Worm (Caenorhabditis elegans) whole organism, early embryonic: ENCODE results near the gene R02E12.12.

Experiments
- B0310.2 ChIP-seq: sonication (generic microtip); optimal IDR thresholded peaks from 2 replicates; lab custom pipeline; 2016; ENCODE audit warnings: mild to moderate bottlenecking, missing genetic modification characterization, missing compliant biosample characterization
- aly-1 ChIP-seq: sonication (generic microtip); optimal IDR thresholded peaks from 2 replicates; lab custom pipeline; 2016; ENCODE audit warnings: missing genetic modification characterization, missing compliant biosample characterization
- ama-1 ChIP-seq: fragments of 150-350 bp; optimal IDR thresholded peaks from 2 replicates; lab custom pipeline; 2014
- ceh-36 ChIP-seq: sonication (generic microtip); optimal IDR thresholded peaks from 2 replicates; lab custom pipeline; 2016; ENCODE audit warnings: missing genetic modification characterization, inconsistent platforms, missing compliant biosample characterization
- ets-7 ChIP-seq: sonication (generic microtip); optimal IDR thresholded peaks from 2 replicates; lab custom pipeline; 2016; ENCODE audit warnings: missing genotype, missing genetic modification characterization, missing compliant biosample characterization
- flt-1 ChIP-seq: fragments of 200-800 bp; sonication (Bioruptor generic); IDR thresholded peaks from 2 replicates; pipeline ENCODE4 v1.3.6; 2022; ENCODE audit warnings: missing genetic modification characterization, missing compliant biosample characterization
- hmbx-1 ChIP-seq: sonication (generic microtip); optimal IDR thresholded peaks from 2 replicates; lab custom pipeline; 2016; ENCODE audit warnings: mild to moderate bottlenecking, missing genetic modification characterization, missing compliant biosample characterization
- hmg-4 ChIP-seq: fragments of 200-800 bp; sonication (Bioruptor generic); optimal IDR thresholded peaks from 2 replicates; lab custom pipeline; 2018; ENCODE audit warnings: mild to moderate bottlenecking, missing genetic modification characterization, missing compliant biosample characterization
- hnd-1 ChIP-seq: sonication (generic microtip); optimal IDR thresholded peaks from 2 replicates; lab custom pipeline; 2016; ENCODE audit warnings: missing genetic modification characterization, missing compliant biosample characterization
- sea-1 ChIP-seq: fragments of 200-800 bp; sonication (Bioruptor generic); conservative IDR thresholded peaks from 2 replicates; pipeline ENCODE4 v1.3.6; 2022; ENCODE audit warnings: missing genetic modification characterization, missing compliant biosample characterization
- tbx-11 ChIP-seq: fragments of 200-800 bp; sonication (Bioruptor generic); IDR thresholded peaks from 2 replicates; pipeline ENCODE4 v1.3.6; 2022; ENCODE audit warnings: missing genetic modification characterization, missing compliant biosample characterization

ce11 chrX:3960345-3960744, 43.0 kb upstream of the R02E12.12 start:
- no peak for TF ChIP-seq hmg-4 (GFP tag; lab: Kevin White, UChicago)
- no peak for TF ChIP-seq sea-1
- TF ChIP-seq aly-1 (tag; lab: Kevin White, UChicago) = no peak
- no peak for TF ChIP-seq flt-1
- TF ChIP-seq ama-1 = no peak
- no peak for TF ChIP-seq B0310.2 (tag; lab: Kevin White, UChicago)
- TF ChIP-seq ets-7 (tag; lab: Kevin White, UChicago) = no peak
- no peak for TF ChIP-seq ceh-36 (tag; lab: Kevin White, UChicago)
- TF ChIP-seq hnd-1 (tag; lab: Kevin White, UChicago) = no peak
- no peak for TF ChIP-seq tbx-11 (GFP tag; lab: Robert Waterston, UW)
- TF ChIP-seq hmbx-1 (tag; lab: Kevin White, UChicago) = no peak
